Worm (Caenorhabditis elegans): ENCODE measurements around the gene clec-261.

ce11 chrV:20297650-20298049 is 3.4 kb upstream of the clec-261 start, which contains the start of gene ZC15.5:
- no peak for TF ChIP-seq elt-3 (tag; optimal IDR thresholded peaks at IDR 0.05)
- no peak for TF ChIP-seq unc-62 (GFP tag; optimal IDR thresholded peaks at IDR 0.05)
- TF ChIP-seq lin-13 (GFP tag; optimal IDR thresholded peaks at IDR 0.05): no peak
- TF ChIP-seq nhr-10 (tag; optimal IDR thresholded peaks at IDR 0.05): no peak
- TF ChIP-seq ceh-82 (tag; optimal IDR thresholded peaks at IDR 0.05): no peak
- TF ChIP-seq nhr-11 (tag; optimal IDR thresholded peaks at IDR 0.05): no peak
- TF ChIP-seq fos-1 (tag; optimal IDR thresholded peaks at IDR 0.05): no peak
- no peak for TF ChIP-seq lsy-2 (tag; optimal IDR thresholded peaks at IDR 0.05)

All from whole organism, L2 larva.